Fruit fly (Drosophila melanogaster): ENCODE measurements around the gene CG5167.

DNA sequence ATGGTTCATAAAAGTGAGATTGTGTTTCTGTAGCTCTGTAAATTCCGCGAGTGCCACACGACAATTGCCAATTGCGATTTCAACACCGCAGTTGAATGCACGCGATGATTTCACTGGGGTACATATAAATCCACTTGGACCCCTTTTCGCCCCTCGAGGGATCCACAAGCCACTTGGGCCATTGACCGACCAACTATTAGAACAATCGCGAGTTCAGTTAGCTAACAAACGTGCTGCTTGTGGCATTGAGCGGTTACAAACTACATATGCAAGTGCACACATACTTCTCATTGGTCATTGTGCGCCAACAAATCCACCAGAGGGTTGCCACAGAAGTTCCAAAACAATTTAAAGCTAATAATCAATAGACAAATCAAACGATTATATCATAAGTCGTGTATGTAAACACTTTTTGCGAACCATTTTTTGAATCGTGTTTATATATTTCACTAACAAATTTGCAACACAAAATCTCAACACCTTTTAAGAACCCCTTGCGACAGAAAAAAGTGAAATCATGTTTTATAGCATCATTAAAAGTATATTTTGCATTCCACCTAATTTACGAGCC lies 25.1 kb upstream of the CG5167 start:
- TF ChIP-seq MTF-1 (GFP tag; optimal IDR thresholded peaks at IDR 0.05; ENCODE audit: borderline replicate concordance) = no peak
- no peak for TF ChIP-seq YL-1 (GFP tag; optimal IDR thresholded peaks at IDR 0.05)
- no peak for TF ChIP-seq CG15696 (tag; optimal IDR thresholded peaks at IDR 0.05)
- no peak for TF ChIP-seq Hsf (GFP tag; optimal IDR thresholded peaks at IDR 0.05)
- no peak for TF ChIP-seq pan (optimal IDR thresholded peaks at IDR 0.05)
- TF ChIP-seq pan (GFP tag; optimal IDR thresholded peaks at IDR 0.05 in 1 of 2, IDR thresholded peaks at IDR 0.05 in 1 of 2) = no peak
- TF ChIP-seq Oaz (GFP tag; IDR thresholded peaks at IDR 0.05) = no peak
- no peak for TF ChIP-seq Med (GFP tag)
- TF ChIP-seq h (optimal IDR thresholded peaks at IDR 0.05) = no peak
- no peak for TF ChIP-seq CG3163 (GFP tag; optimal IDR thresholded peaks at IDR 0.05)
- no peak for TF ChIP-seq CG11695 (GFP tag; IDR thresholded peaks at IDR 0.05)
- no peak for TF ChIP-seq CG11696 (GFP tag; IDR thresholded peaks at IDR 0.05)

All from whole organism, embryonic.